Worm (Caenorhabditis elegans) whole organism, late embryonic: Measurements from ENCODE around the gene ebp-3.
A peak's percentile ranks its signal among the peaks of the same experiment; 100 is the strongest.

Source experiments
- C38D4.7 ChIP-seq: fragments of 200-800 bp; sonication (Bioruptor generic); optimal IDR thresholded peaks from 2 replicates; lab custom pipeline; 2018; ENCODE audit warnings: mild to moderate bottlenecking, missing genetic modification characterization, moderate library complexity, missing compliant biosample characterization
- F13H6.1 ChIP-seq: sonication (generic microtip); optimal IDR thresholded peaks from 2 replicates; lab custom pipeline; 2016; ENCODE audit warnings: missing genetic modification characterization, missing compliant biosample characterization
- K02D7.2 ChIP-seq: sonication (generic microtip); optimal IDR thresholded peaks from 2 replicates; lab custom pipeline; 2017; ENCODE audit warnings: mild to moderate bottlenecking, missing genetic modification characterization, missing compliant biosample characterization
- K09A11.1 ChIP-seq: sonication (generic microtip); optimal IDR thresholded peaks from 2 replicates; lab custom pipeline; 2017; ENCODE audit warnings: antibody characterized with exemption, mild to moderate bottlenecking, missing genetic modification characterization, missing compliant biosample characterization; ENCODE audit not compliant: insufficient read depth
- T23F11.4 ChIP-seq: fragments of 200-800 bp; sonication (Bioruptor generic); optimal IDR thresholded peaks from 2 replicates; lab custom pipeline; 2018; ENCODE audit warnings: mild to moderate bottlenecking, missing genetic modification characterization, missing compliant biosample characterization
- Y22D7AL.16 ChIP-seq: sonication (generic microtip); optimal IDR thresholded peaks from 2 replicates; lab custom pipeline; 2016; ENCODE audit warnings: missing genetic modification characterization, missing compliant biosample characterization
- ahr-1 ChIP-seq: sonication (generic microtip); optimal IDR thresholded peaks from 2 replicates; lab custom pipeline; 2016; ENCODE audit warnings: missing genetic modification characterization, missing compliant biosample characterization
- ceh-18 ChIP-seq: sonication (generic microtip); optimal IDR thresholded peaks from 2 replicates; lab custom pipeline; 2016; ENCODE audit warnings: missing genetic modification characterization, missing compliant biosample characterization
- ceh-2 ChIP-seq: sonication (generic microtip); optimal IDR thresholded peaks from 2 replicates; lab custom pipeline; 2016; ENCODE audit warnings: missing genotype, missing genetic modification characterization, missing compliant biosample characterization
- ceh-24 ChIP-seq: sonication (generic microtip); optimal IDR thresholded peaks from 2 replicates; lab custom pipeline; 2016; ENCODE audit warnings: mild to moderate bottlenecking, missing genetic modification characterization, missing compliant biosample characterization
- ceh-30 ChIP-seq: fragments of 150-350 bp; optimal IDR thresholded peaks from 2 replicates; lab custom pipeline; 2014; ENCODE audit warnings: missing biosample characterization, missing genetic modification characterization
- ceh-31 ChIP-seq: sonication (generic microtip); optimal IDR thresholded peaks from 2 replicates; lab custom pipeline; 2016; ENCODE audit warnings: missing genetic modification characterization, missing compliant biosample characterization
- ceh-45 ChIP-seq: fragments of 200-800 bp; sonication (Bioruptor generic); IDR thresholded peaks from 2 replicates; pipeline ENCODE4 v1.3.6; 2022; ENCODE audit warnings: missing genetic modification reagents, missing genetic modification characterization, missing compliant biosample characterization
- ceh-48 ChIP-seq: sonication (generic microtip); optimal IDR thresholded peaks from 2 replicates; lab custom pipeline; 2016; ENCODE audit warnings: missing genetic modification characterization, inconsistent platforms, missing compliant biosample characterization
- ceh-6 ChIP-seq: fragments of 200-800 bp; sonication (Bioruptor generic); optimal IDR thresholded peaks from 2 replicates; lab custom pipeline; 2018; ENCODE audit warnings: mild to moderate bottlenecking, missing genetic modification characterization, missing compliant biosample characterization
- che-1 ChIP-seq: sonication (generic microtip); optimal IDR thresholded peaks from 2 replicates; lab custom pipeline; 2016; ENCODE audit warnings: mild to moderate bottlenecking, missing genetic modification characterization, missing compliant biosample characterization
- dmd-4 ChIP-seq: sonication (generic microtip); optimal IDR thresholded peaks from 2 replicates; lab custom pipeline; 2016; ENCODE audit warnings: borderline replicate concordance, missing genetic modification characterization, missing compliant biosample characterization
- dve-1 ChIP-seq: sonication (generic microtip); optimal IDR thresholded peaks from 2 replicates; lab custom pipeline; 2017; ENCODE audit warnings: antibody characterized with exemption, mild to moderate bottlenecking, missing genetic modification characterization, missing compliant biosample characterization
- elt-2 ChIP-seq: sonication (generic microtip); optimal IDR thresholded peaks from 2 replicates; lab custom pipeline; 2016; ENCODE audit warnings: missing genetic modification reagents, missing genetic modification characterization, missing compliant biosample characterization
- elt-4 ChIP-seq: sonication (generic microtip); optimal IDR thresholded peaks from 2 replicates; lab custom pipeline; 2016; ENCODE audit warnings: missing genetic modification characterization, missing compliant biosample characterization
- eyg-1 ChIP-seq: sonication (generic microtip); optimal IDR thresholded peaks from 2 replicates; lab custom pipeline; 2016; ENCODE audit warnings: missing genotype, missing genetic modification characterization, missing compliant biosample characterization
- fkh-6 ChIP-seq: sonication (generic microtip); optimal IDR thresholded peaks from 2 replicates; lab custom pipeline; 2016; ENCODE audit warnings: missing genetic modification characterization, missing compliant biosample characterization
- gmeb-2 ChIP-seq: sonication (generic microtip); optimal IDR thresholded peaks from 2 replicates; lab custom pipeline; 2016; ENCODE audit warnings: missing genetic modification characterization, inconsistent platforms, missing compliant biosample characterization
- hlh-13 ChIP-seq: fragments of 200-800 bp; sonication (Bioruptor generic); optimal IDR thresholded peaks from 2 replicates; lab custom pipeline; 2018; ENCODE audit warnings: mild to moderate bottlenecking, missing genetic modification characterization, missing compliant biosample characterization
- hlh-8 ChIP-seq: sonication (generic microtip); optimal IDR thresholded peaks from 2 replicates; lab custom pipeline; 2016; ENCODE audit warnings: missing genotype, missing genetic modification characterization, missing compliant biosample characterization
- lim-6 ChIP-seq: sonication (generic microtip); optimal IDR thresholded peaks from 2 replicates; lab custom pipeline; 2016; ENCODE audit warnings: missing genetic modification characterization, missing compliant biosample characterization
- nfya-1 ChIP-seq: sonication (generic microtip); optimal IDR thresholded peaks from 2 replicates; lab custom pipeline; 2017; ENCODE audit warnings: missing genetic modification characterization, mild to moderate bottlenecking, missing compliant biosample characterization, antibody characterized with exemption, moderate library complexity
- nhr-11 ChIP-seq: fragments of 150-350 bp; optimal IDR thresholded peaks from 2 replicates; lab custom pipeline; 2014; ENCODE audit warnings: missing biosample characterization, missing genetic modification characterization
- nhr-232 ChIP-seq: sonication (generic microtip); optimal IDR thresholded peaks from 2 replicates; lab custom pipeline; 2016; ENCODE audit warnings: missing genetic modification characterization, missing compliant biosample characterization
- pax-1 ChIP-seq: fragments of 150-350 bp; optimal IDR thresholded peaks from 2 replicates; lab custom pipeline; 2014; ENCODE audit warnings: missing biosample characterization, missing genetic modification characterization
- ref-2 ChIP-seq: sonication (generic microtip); optimal IDR thresholded peaks from 2 replicates; lab custom pipeline; 2016; ENCODE audit warnings: missing genetic modification characterization, missing compliant biosample characterization
- sox-2 ChIP-seq: fragments of 200-800 bp; sonication (Bioruptor generic); IDR thresholded peaks from 2 replicates; pipeline ENCODE4 v1.3.6; 2022; ENCODE audit warnings: missing genetic modification reagents, missing genetic modification characterization, missing compliant biosample characterization
- sox-4 ChIP-seq: sonication (generic microtip); optimal IDR thresholded peaks from 2 replicates; lab custom pipeline; 2017; ENCODE audit warnings: mild to moderate bottlenecking, missing genetic modification characterization, inconsistent platforms, missing compliant biosample characterization
- syd-9 ChIP-seq: sonication (generic microtip); optimal IDR thresholded peaks from 2 replicates; lab custom pipeline; 2016; ENCODE audit warnings: mild to moderate bottlenecking, missing genetic modification characterization, moderate library complexity, missing compliant biosample characterization
- tbx-2 ChIP-seq: sonication (generic microtip); optimal IDR thresholded peaks from 2 replicates; lab custom pipeline; 2016; ENCODE audit warnings: missing genetic modification characterization, missing compliant biosample characterization
- tbx-7 ChIP-seq: sonication (generic microtip); optimal IDR thresholded peaks from 2 replicates; lab custom pipeline; 2016; ENCODE audit warnings: missing genotype, missing genetic modification characterization, missing compliant biosample characterization
- unc-42 ChIP-seq: sonication (generic microtip); optimal IDR thresholded peaks from 2 replicates; lab custom pipeline; 2016; ENCODE audit warnings: missing genotype, missing genetic modification characterization, missing compliant biosample characterization
- unc-55 ChIP-seq: sonication (generic microtip); optimal IDR thresholded peaks from 2 replicates; lab custom pipeline; 2017; ENCODE audit warnings: missing biosample characterization, missing genetic modification reagents, missing genetic modification characterization
- unc-86 ChIP-seq: sonication (generic microtip); optimal IDR thresholded peaks from 2 replicates; lab custom pipeline; 2016; ENCODE audit warnings: missing genetic modification characterization, missing compliant biosample characterization
- zip-5 ChIP-seq: sonication (generic microtip); optimal IDR thresholded peaks from 2 replicates; lab custom pipeline; 2016; ENCODE audit warnings: missing genetic modification characterization, missing compliant biosample characterization
- ztf-16 ChIP-seq: sonication (generic microtip); optimal IDR thresholded peaks from 2 replicates; lab custom pipeline; 2017; ENCODE audit warnings: missing genetic modification characterization, missing compliant biosample characterization

ebp-3 gene

DNA sequence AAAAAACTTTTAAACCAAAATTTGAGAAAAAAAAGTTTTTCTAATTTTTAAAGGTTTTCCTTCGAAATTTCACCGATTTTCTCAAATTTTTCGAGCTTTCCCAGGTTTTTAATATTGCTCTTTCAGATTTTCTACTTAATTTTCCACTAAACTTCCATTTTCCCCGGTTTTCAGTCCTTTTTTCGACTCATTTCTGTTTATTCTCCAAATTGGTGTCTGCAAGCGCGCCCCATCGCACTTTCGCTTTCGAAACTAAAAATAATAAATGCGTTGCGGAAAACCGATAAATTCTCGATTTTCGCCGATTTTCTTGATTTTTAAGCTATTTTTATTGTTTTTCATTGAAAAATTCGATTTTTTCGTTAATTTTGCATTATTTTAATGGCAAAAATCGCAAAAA, 34.3 kb upstream of the ebp-3 start:
- TF ChIP-seq ahr-1 (tag; lab: Kevin White, UChicago) (no peak), K09A11.1 (tag; lab: Kevin White, UChicago) (no peak), syd-9 (tag; lab: Kevin White, UChicago) (no peak), ref-2 (tag; lab: Kevin White, UChicago) (no peak), K02D7.2 (tag; lab: Kevin White, UChicago) (no peak), tbx-2 (no peak), fkh-6 (tag; lab: Kevin White, UChicago) (no peak), dve-1 (no peak), ceh-30 (tag; lab: Kevin White, UChicago) (no peak)
- TF ChIP-seq, all 69 proteins: peak for 0

DNA sequence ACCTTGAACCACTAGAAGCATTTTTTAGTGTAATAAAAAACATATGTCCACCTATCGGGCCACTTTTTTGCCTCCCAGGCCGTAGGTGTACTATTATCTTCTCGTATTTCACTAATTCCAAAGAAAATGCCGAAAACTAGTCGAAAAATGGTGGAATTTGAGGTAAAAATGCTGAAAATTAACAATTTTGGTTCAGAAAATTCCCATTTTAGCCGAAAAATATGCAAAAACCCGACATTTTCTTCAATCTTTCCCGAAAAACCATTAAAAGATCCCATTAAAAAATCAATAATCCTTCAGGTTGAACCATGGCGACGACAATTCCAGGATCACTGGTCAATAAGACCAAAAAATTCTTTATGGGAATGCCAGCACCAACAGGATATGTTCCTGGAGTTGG, 33.6 kb upstream of the ebp-3 start, which contains the start of gene prp-6:
Gene prp-6 (plus strand): TSS at position 301 of the 400 bp plus-strand sequence.
- TF ChIP-seq nhr-232 (tag; lab: Kevin White, UChicago) (no peak), lim-6 (tag; lab: Kevin White, UChicago) (no peak), ztf-16 (tag; lab: Kevin White, UChicago) (no peak), unc-86 (tag; lab: Kevin White, UChicago) (no peak), unc-55 (GFP tag; lab: Kevin White, UChicago) (no peak), hlh-8 (tag; lab: Kevin White, UChicago) (no peak), K09A11.1 (tag; lab: Kevin White, UChicago) (no peak), ceh-24 (tag; lab: Kevin White, UChicago) (no peak), sox-2 (GFP tag; lab: Robert Waterston, UW) (no peak)

DNA sequence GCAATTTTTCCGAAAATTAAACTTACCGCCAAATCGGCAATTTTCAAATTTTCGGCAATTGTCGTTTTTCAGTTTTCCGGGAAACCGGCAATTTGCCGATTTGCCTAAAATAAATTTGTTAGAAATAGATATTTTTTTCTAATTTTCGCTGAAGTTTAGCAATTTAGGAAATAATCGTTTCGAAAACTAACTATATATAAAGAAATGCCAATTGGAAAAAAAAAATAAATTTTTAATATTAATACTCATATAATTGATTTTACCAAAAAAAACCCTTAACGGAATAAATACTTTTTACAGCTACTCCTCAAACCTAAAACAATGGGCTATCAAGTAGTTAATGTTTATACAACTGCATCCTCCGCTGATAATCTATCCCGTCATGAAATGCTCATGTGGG, 12.5 kb upstream of the ebp-3 start, which contains the start of gene ebp-1:
Gene ebp-1 (plus strand): TSS at position 301 of the 400 bp plus-strand sequence.
- no peak for TF ChIP-seq syd-9 (tag; lab: Kevin White, UChicago)

DNA sequence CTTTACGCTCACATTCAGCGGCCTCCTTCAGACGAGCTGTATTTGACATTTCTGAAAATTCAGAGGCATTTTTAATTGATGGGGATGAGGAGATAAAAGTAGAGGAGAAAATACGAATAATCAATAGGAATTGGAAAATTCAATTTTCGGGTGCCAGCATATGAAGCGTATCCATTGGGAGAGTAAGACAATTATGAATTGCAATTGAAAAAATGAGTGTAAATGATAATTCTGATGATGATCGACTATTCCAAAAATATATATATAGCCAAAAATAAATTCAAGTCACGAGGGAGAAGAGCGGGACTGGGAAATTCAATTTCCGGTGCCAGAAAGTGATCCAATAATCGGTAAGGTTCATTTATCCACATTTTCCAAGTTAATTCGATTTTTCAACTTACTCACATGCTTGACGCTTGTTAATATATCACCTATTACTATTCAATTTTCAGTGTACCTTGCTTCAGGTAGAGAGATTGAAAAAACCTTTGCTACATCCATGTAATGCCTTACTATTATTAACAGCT, 10.6 kb downstream of the ebp-3 start, which contains the start of gene Y59A8B.8:
Gene Y59A8B.8 (minus strand): TSS at position 51 of the 527 bp plus-strand sequence.
- TF ChIP-seq dmd-4 (tag; lab: Kevin White, UChicago) (no peak), che-1 (tag; lab: Kevin White, UChicago) (no peak), gmeb-2 (tag; lab: Kevin White, UChicago) (no peak), unc-42 (tag; lab: Kevin White, UChicago) (peak; percentile 49), eyg-1 (tag; lab: Kevin White, UChicago) (no peak), unc-86 (tag; lab: Kevin White, UChicago) (no peak)

- no peak for TF ChIP-seq ceh-6
- no peak for TF ChIP-seq gmeb-2 (tag; lab: Kevin White, UChicago)
- peak; percentile 100 for TF ChIP-seq ceh-48 (tag; lab: Kevin White, UChicago)
- peak; percentile 76 for TF ChIP-seq ceh-31 (tag; lab: Kevin White, UChicago)
- TF ChIP-seq ztf-16 (tag; lab: Kevin White, UChicago): no peak
- no peak for TF ChIP-seq elt-4 (tag; lab: Kevin White, UChicago)
- TF ChIP-seq ceh-45: no peak
- TF ChIP-seq hlh-13 (GFP tag; lab: Kevin White, UChicago): no peak
- no peak for TF ChIP-seq nhr-232 (tag; lab: Kevin White, UChicago)
- no peak for TF ChIP-seq eyg-1 (tag; lab: Kevin White, UChicago)
- peak; percentile 45 for TF ChIP-seq tbx-2
- TF ChIP-seq nfya-1 (tag; lab: Kevin White, UChicago): peak; percentile 70
- TF ChIP-seq ceh-2 (tag; lab: Kevin White, UChicago): no peak
- no peak for TF ChIP-seq tbx-7 (tag; lab: Kevin White, UChicago)
- no peak for TF ChIP-seq F13H6.1 (tag; lab: Kevin White, UChicago)
- TF ChIP-seq nhr-11 (tag; lab: Kevin White, UChicago): no peak
- peak; percentile 24 for TF ChIP-seq ceh-18 (tag; lab: Kevin White, UChicago)
- TF ChIP-seq ref-2 (tag; lab: Kevin White, UChicago): no peak
- no peak for TF ChIP-seq ceh-24 (tag; lab: Kevin White, UChicago)
- no peak for TF ChIP-seq elt-2 (tag; lab: Kevin White, UChicago)
- TF ChIP-seq Y22D7AL.16: no peak
- TF ChIP-seq dve-1: peak; percentile 21
- no peak for TF ChIP-seq pax-1 (tag; lab: Kevin White, UChicago)
- peak; percentile 75 for TF ChIP-seq ceh-30 (tag; lab: Kevin White, UChicago)
- no peak for TF ChIP-seq hlh-8 (tag; lab: Kevin White, UChicago)
- no peak for TF ChIP-seq zip-5 (tag; lab: Kevin White, UChicago)
- no peak for TF ChIP-seq sox-4 (tag; lab: Kevin White, UChicago)
- no peak for TF ChIP-seq K09A11.1 (tag; lab: Kevin White, UChicago)
- TF ChIP-seq unc-86 (tag; lab: Kevin White, UChicago): no peak
- no peak for TF ChIP-seq C38D4.7 (GFP tag; lab: Kevin White, UChicago)
- no peak for TF ChIP-seq T23F11.4
- no peak for TF ChIP-seq che-1 (tag; lab: Kevin White, UChicago)
These were observed 23.4 kb downstream of the ebp-3 start for ce11 chrV:18079163-18079562.
